Fruit fly (Drosophila melanogaster): ENCODE data around the gene Smr.

The Smr gene

dm6 chrX:12765736-12766135 lies 23.3 kb upstream of the Smr start:
- no peak for TF ChIP-seq psq (GFP tag; optimal IDR thresholded peaks at IDR 0.05)
- no peak for TF ChIP-seq sv (GFP tag; optimal IDR thresholded peaks at IDR 0.05)

DNA sequence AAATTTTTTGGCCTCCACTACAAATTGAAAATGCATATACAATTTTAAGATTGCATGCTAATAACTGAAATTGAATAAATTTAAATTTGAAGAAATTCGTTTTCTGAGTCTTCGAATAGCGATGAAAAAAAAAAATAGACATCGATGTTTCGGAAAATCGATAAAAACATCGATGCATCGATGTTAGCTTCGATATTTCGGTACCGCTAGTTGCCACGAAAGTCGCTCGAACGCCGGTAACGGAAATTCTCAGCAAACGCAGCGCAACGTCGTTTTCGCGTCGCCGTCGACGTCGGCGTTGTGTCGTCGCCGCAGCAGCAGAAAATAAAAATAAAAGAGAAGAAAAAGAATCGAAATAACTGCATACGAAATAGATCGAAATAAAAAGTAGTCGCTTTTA lies 22.7 kb upstream of the Smr start, which contains the start of gene Agpat1:
Agpat1 (plus strand) TSS at position 191 of the 400 bp plus-strand sequence.
- TF ChIP-seq fru (GFP tag; optimal IDR thresholded peaks at IDR 0.05) (no peak), sv (GFP tag; optimal IDR thresholded peaks at IDR 0.05) (no peak)

DNA sequence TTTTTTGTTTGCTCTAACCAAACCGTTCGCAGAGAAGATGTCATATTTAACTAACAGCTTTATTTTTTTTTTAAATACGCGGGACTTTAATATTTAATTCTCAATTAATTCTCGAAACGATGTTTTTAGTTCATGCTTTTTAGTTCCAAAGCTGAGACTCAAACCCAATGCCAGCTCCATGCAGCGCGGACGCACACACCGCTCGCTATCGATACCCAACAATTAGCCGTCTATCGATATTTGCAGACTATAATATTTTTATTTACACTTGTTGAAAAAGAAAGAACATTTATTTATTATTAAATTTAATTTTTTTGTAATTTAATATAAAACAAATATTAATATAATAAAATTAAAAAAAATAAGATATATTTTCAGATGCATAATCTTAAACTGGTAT lies 22.2 kb upstream of the Smr start:
- TF ChIP-seq Myc (optimal IDR thresholded peaks at IDR 0.05) (peak; percentile 51), Rel (GFP tag; optimal IDR thresholded peaks at IDR 0.05) (no peak), Rel (tag; optimal IDR thresholded peaks at IDR 0.05) (no peak), Dif (GFP tag; optimal IDR thresholded peaks at IDR 0.05; ENCODE audit: partially characterized antibody) (no peak)

dm6 chrX:12763467-12763866 lies 21.0 kb upstream of the Smr start, which contains the start of gene pira:
pira (minus strand) TSS chrX:12763611.
- TF ChIP-seq dsf (GFP tag; optimal IDR thresholded peaks at IDR 0.05; ENCODE audit: borderline replicate concordance) (no peak), dl (GFP tag; optimal IDR thresholded peaks at IDR 0.05; ENCODE audit: insufficient read depth in 1 of 2, partially characterized antibody in 2 of 2) (no peak), GATAd (GFP tag; optimal IDR thresholded peaks at IDR 0.05) (no peak), Jra (GFP tag; optimal IDR thresholded peaks at IDR 0.05) (no peak), psq (GFP tag; optimal IDR thresholded peaks at IDR 0.05) (no peak), CrebA (GFP tag; optimal IDR thresholded peaks at IDR 0.05; ENCODE audit: borderline replicate concordance) (no peak), N (GFP tag; optimal IDR thresholded peaks at IDR 0.05) (no peak), Hnf4 (GFP tag; optimal IDR thresholded peaks at IDR 0.05) (no peak), fru (GFP tag; optimal IDR thresholded peaks at IDR 0.05) (no peak), usp (GFP tag; optimal IDR thresholded peaks at IDR 0.05) (no peak), Abd-B (GFP tag; optimal IDR thresholded peaks at IDR 0.05) (no peak), jim (GFP tag; optimal IDR thresholded peaks at IDR 0.05) (no peak), Myc (optimal IDR thresholded peaks at IDR 0.05) (no peak)

DNA sequence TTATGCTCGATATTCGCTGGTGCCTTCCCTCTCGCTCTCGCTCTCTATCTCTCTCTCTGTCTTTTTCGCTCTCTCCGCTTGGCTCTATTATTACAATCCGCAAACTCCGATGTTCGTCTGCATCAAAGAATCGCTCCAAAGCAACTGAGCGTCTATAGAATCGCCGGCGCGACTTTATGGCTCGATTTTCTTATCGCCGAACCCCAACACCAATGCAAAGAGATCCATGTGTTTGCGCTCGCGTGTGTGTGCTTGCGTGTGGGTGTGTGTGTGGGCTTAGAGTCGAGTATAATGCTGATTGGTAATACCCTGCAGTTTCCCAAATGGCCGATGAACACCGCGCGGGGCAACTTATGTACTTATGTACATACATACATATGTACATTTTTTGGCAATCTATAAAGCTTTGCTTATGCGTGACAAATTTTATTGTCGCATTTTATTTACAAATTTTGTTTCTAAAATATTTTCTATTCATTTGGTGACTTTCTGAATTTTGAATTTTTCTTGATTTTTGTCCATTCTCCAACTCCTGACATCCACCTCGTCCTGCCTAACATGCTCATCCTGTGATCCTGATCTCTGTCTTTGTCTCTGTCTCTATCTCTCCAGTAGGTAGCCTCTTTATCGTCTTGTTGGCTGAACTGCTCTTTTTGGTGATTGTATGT lies 18.2 kb upstream of the Smr start, which contains the start of gene Paics:
Paics (minus strand) TSS at position 152 of the 668 bp plus-strand sequence.
- no peak for TF ChIP-seq dsf (GFP tag; optimal IDR thresholded peaks at IDR 0.05; ENCODE audit: borderline replicate concordance)
- peak; percentile 49 for TF ChIP-seq br (GFP tag; optimal IDR thresholded peaks at IDR 0.05)
- no peak for TF ChIP-seq Vsx2 (GFP tag; optimal IDR thresholded peaks at IDR 0.05; ENCODE audit: partially characterized antibody)
- no peak for TF ChIP-seq Mio (GFP tag; optimal IDR thresholded peaks at IDR 0.05)
- TF ChIP-seq CrebA (GFP tag; optimal IDR thresholded peaks at IDR 0.05; ENCODE audit: borderline replicate concordance): no peak
- TF ChIP-seq HLH106 (tag; optimal IDR thresholded peaks at IDR 0.05): peak; percentile 64
- no peak for TF ChIP-seq Hnf4 (GFP tag; optimal IDR thresholded peaks at IDR 0.05)
- TF ChIP-seq woc (GFP tag; optimal IDR thresholded peaks at IDR 0.05): peak; percentile 80
- TF ChIP-seq Hr83 (GFP tag; optimal IDR thresholded peaks at IDR 0.05; ENCODE audit: poor library complexity, severe bottlenecking): no peak
- no peak for TF ChIP-seq Dfd (GFP tag; optimal IDR thresholded peaks at IDR 0.05)
- TF ChIP-seq Dif (GFP tag; optimal IDR thresholded peaks at IDR 0.05; ENCODE audit: partially characterized antibody): no peak
- TF ChIP-seq Rel (GFP tag; optimal IDR thresholded peaks at IDR 0.05): no peak
- peak; percentile 9 for TF ChIP-seq Rel (tag; optimal IDR thresholded peaks at IDR 0.05)
- no peak for TF ChIP-seq brk (GFP tag; optimal IDR thresholded peaks at IDR 0.05)
- TF ChIP-seq Myc (optimal IDR thresholded peaks at IDR 0.05): no peak
- TF ChIP-seq h (GFP tag; optimal IDR thresholded peaks at IDR 0.05): peak; percentile 61
- TF ChIP-seq CG9705 (GFP tag; optimal IDR thresholded peaks at IDR 0.05): no peak
- TF ChIP-seq Sp1 (GFP tag; optimal IDR thresholded peaks at IDR 0.05): peak; percentile 64
- TF ChIP-seq tai (GFP tag; optimal IDR thresholded peaks at IDR 0.05): no peak
- peak; percentile 35 for TF ChIP-seq OdsH (GFP tag; optimal IDR thresholded peaks at IDR 0.05)
- no peak for TF ChIP-seq CG32264 (GFP tag; optimal IDR thresholded peaks at IDR 0.05)
- peak; percentile 43 for TF ChIP-seq ey (GFP tag; optimal IDR thresholded peaks at IDR 0.05)
- TF ChIP-seq Hr78 (GFP tag; optimal IDR thresholded peaks at IDR 0.05): no peak
- TF ChIP-seq sv (GFP tag; optimal IDR thresholded peaks at IDR 0.05): no peak
- TF ChIP-seq pan (optimal IDR thresholded peaks at IDR 0.05): peak; percentile 25
- peak; percentile 43 for TF ChIP-seq dmrt93B (GFP tag; optimal IDR thresholded peaks at IDR 0.05)
- no peak for TF ChIP-seq jim (GFP tag; optimal IDR thresholded peaks at IDR 0.05)
- TF ChIP-seq psq (GFP tag; optimal IDR thresholded peaks at IDR 0.05): peak; percentile 68
- TF ChIP-seq sage (GFP tag; optimal IDR thresholded peaks at IDR 0.05): no peak
- peak in 1 of 2 experiments; percentile 80 for TF ChIP-seq foxo (GFP tag; optimal IDR thresholded peaks at IDR 0.05)
- no peak for TF ChIP-seq Abd-B (GFP tag; optimal IDR thresholded peaks at IDR 0.05)
- TF ChIP-seq lola (GFP tag; optimal IDR thresholded peaks at IDR 0.05): no peak
- peak; percentile 22 for TF ChIP-seq rgr (GFP tag; optimal IDR thresholded peaks at IDR 0.05)
- TF ChIP-seq usp (GFP tag; optimal IDR thresholded peaks at IDR 0.05): no peak
- no peak for TF ChIP-seq dl (GFP tag; optimal IDR thresholded peaks at IDR 0.05; ENCODE audit: insufficient read depth in 1 of 2, partially characterized antibody in 2 of 2)
- no peak for TF ChIP-seq N (GFP tag; optimal IDR thresholded peaks at IDR 0.05)
- TF ChIP-seq fru (GFP tag; optimal IDR thresholded peaks at IDR 0.05): peak; percentile 82
- peak; percentile 26 for TF ChIP-seq GATAd (GFP tag; optimal IDR thresholded peaks at IDR 0.05)
- no peak for TF ChIP-seq Jra (GFP tag; optimal IDR thresholded peaks at IDR 0.05)

All from whole organism, wandering third instar larva.